Worm (Caenorhabditis elegans) whole organism, L1 larva: ENCODE measurements around the gene wbp-11.

Source experiments
- C34B4.2 ChIP-seq: sonication (generic microtip); optimal IDR thresholded peaks from 2 replicates; lab custom pipeline; 2017; ENCODE audit warnings: mild to moderate bottlenecking, missing genetic modification characterization, missing compliant biosample characterization
- F16B12.6 ChIP-seq: fragments of 150-350 bp; optimal IDR thresholded peaks from 2 replicates; lab custom pipeline; 2014; ENCODE audit warnings: missing biosample characterization, missing genetic modification characterization
- aly-2 ChIP-seq: fragments of 150-350 bp; optimal IDR thresholded peaks from 2 replicates; lab custom pipeline; 2014; ENCODE audit warnings: missing biosample characterization, missing genetic modification characterization
- blmp-1 ChIP-seq: fragments of 150-350 bp; optimal IDR thresholded peaks from 2 replicates; lab custom pipeline; 2014; ENCODE audit warnings: missing biosample characterization, missing genetic modification characterization
- ceh-8 ChIP-seq: fragments of 200-800 bp; sonication (Bioruptor generic); optimal IDR thresholded peaks from 2 replicates; lab custom pipeline; 2018; ENCODE audit warnings: mild to moderate bottlenecking, missing genetic modification characterization, moderate library complexity, missing compliant biosample characterization
- ceh-82 ChIP-seq, 3 experiments: fragments of 150-350 bp in 1 of 3; sonication (generic microtip) in 2 of 3; optimal IDR thresholded peaks; 2 replicates each; lab custom pipeline; 2014 to 2017; ENCODE audit warnings: missing biosample characterization in 3 of 3, missing genetic modification characterization in 3 of 3
- ces-1 ChIP-seq: fragments of 150-350 bp; optimal IDR thresholded peaks from 2 replicates; lab custom pipeline; 2014; ENCODE audit warnings: missing biosample characterization, missing genetic modification reagents, missing genetic modification characterization
- dpl-1 ChIP-seq, 3 experiments: fragments of 150-350 bp in 2 of 3; sonication (generic microtip) in 1 of 3; optimal IDR thresholded peaks; 2 replicates each; lab custom pipeline; 2014 to 2017; ENCODE audit warnings: missing biosample characterization in 3 of 3, missing genetic modification characterization in 3 of 3, missing genetic modification reagents in 3 of 3
- egl-27 ChIP-seq, 2 experiments: fragments of 150-350 bp in 1 of 2; sonication (generic microtip); optimal IDR thresholded peaks; 3 replicates each; lab custom pipeline; 2017 to 2018; ENCODE audit warnings: missing biosample characterization in 2 of 2, missing genetic modification characterization in 2 of 2, missing genetic modification reagents in 2 of 2
- elt-3 ChIP-seq, 6 experiments: fragments of 150-350 bp in 1 of 6; sonication (generic microtip); optimal IDR thresholded peaks; 2 replicates each; lab custom pipeline; 2017 to 2018; ENCODE audit warnings: missing biosample characterization in 6 of 6, missing genetic modification characterization in 6 of 6, inconsistent platforms in 1 of 6
- ets-5 ChIP-seq: fragments of 200-800 bp; sonication (Bioruptor generic); IDR thresholded peaks from 2 replicates; pipeline ENCODE4 v1.3.6; 2022; ENCODE audit warnings: missing genetic modification characterization, missing compliant biosample characterization
- fkh-4 ChIP-seq: sonication (generic microtip); optimal IDR thresholded peaks from 2 replicates; lab custom pipeline; 2016; ENCODE audit warnings: missing compliant biosample characterization, missing genetic modification characterization, borderline replicate concordance
- fos-1 ChIP-seq: fragments of 150-350 bp; optimal IDR thresholded peaks from 2 replicates; lab custom pipeline; 2014; ENCODE audit warnings: missing biosample characterization, missing genetic modification characterization
- grh-1 ChIP-seq: fragments of 200-800 bp; sonication (Bioruptor generic); IDR thresholded peaks from 2 replicates; pipeline ENCODE4 v1.3.6; 2022; ENCODE audit warnings: missing genetic modification reagents, missing genetic modification characterization, missing compliant biosample characterization
- hlh-17 ChIP-seq: fragments of 200-800 bp; sonication (Bioruptor generic); optimal IDR thresholded peaks from 2 replicates; lab custom pipeline; 2018; ENCODE audit warnings: missing genetic modification characterization, mild to moderate bottlenecking, missing compliant biosample characterization, moderate library complexity, borderline replicate concordance
- hlh-4 ChIP-seq: sonication (generic microtip); optimal IDR thresholded peaks from 2 replicates; lab custom pipeline; 2016; ENCODE audit warnings: mild to moderate bottlenecking, missing genetic modification characterization, missing compliant biosample characterization
- isw-1 ChIP-seq: fragments of 200-800 bp; sonication (Bioruptor generic); IDR thresholded peaks from 2 replicates; pipeline ENCODE4 v1.3.6; 2022; ENCODE audit warnings: missing genetic modification characterization, missing compliant biosample characterization
- lin-13 ChIP-seq: fragments of 150-350 bp; optimal IDR thresholded peaks from 2 replicates; lab custom pipeline; 2014; ENCODE audit warnings: missing biosample characterization, missing genetic modification reagents, missing genetic modification characterization
- lin-15B ChIP-seq: fragments of 150-350 bp; sonication (generic microtip); optimal IDR thresholded peaks from 3 replicates; lab custom pipeline; 2014; ENCODE audit warnings: missing biosample characterization, missing genetic modification characterization
- lin-35 ChIP-seq, 2 experiments: fragments of 150-350 bp; optimal IDR thresholded peaks; 2 replicates each; lab custom pipeline; 2014; ENCODE audit warnings: missing biosample characterization in 2 of 2, missing genetic modification characterization in 2 of 2, missing genetic modification reagents in 2 of 2
- lir-3 ChIP-seq: sonication (generic microtip); optimal IDR thresholded peaks from 2 replicates; lab custom pipeline; 2016; ENCODE audit warnings: mild to moderate bottlenecking, missing genetic modification characterization, moderate library complexity, missing compliant biosample characterization; ENCODE audit not compliant: poor library complexity
- lsy-2 ChIP-seq, 2 experiments: fragments of 150-350 bp; optimal IDR thresholded peaks; 2 replicates each; lab custom pipeline; 2014; ENCODE audit warnings: missing biosample characterization in 2 of 2, missing genetic modification characterization in 2 of 2
- mab-9 ChIP-seq: fragments of 200-800 bp; sonication (Bioruptor generic); IDR thresholded peaks from 2 replicates; pipeline ENCODE4 v1.3.6; 2022; ENCODE audit warnings: missing genetic modification reagents, missing genetic modification characterization, missing compliant biosample characterization
- mdl-1 ChIP-seq, 2 experiments: fragments of 150-350 bp; optimal IDR thresholded peaks; 2 replicates each; lab custom pipeline; 2014 to 2017; ENCODE audit warnings: missing biosample characterization in 2 of 2, missing genetic modification characterization in 2 of 2, inconsistent platforms in 1 of 2
- mep-1 ChIP-seq: fragments of 150-350 bp; optimal IDR thresholded peaks from 2 replicates; lab custom pipeline; 2014; ENCODE audit warnings: missing biosample characterization, missing genetic modification characterization
- nhr-19 ChIP-seq: fragments of 200-800 bp; sonication (Bioruptor generic); conservative IDR thresholded peaks from 2 replicates; pipeline ENCODE4 v1.3.6; 2022; ENCODE audit warnings: missing genetic modification characterization, missing compliant biosample characterization
- nhr-20 ChIP-seq: sonication (generic microtip); optimal IDR thresholded peaks from 2 replicates; lab custom pipeline; 2016; ENCODE audit warnings: mild to moderate bottlenecking, missing genetic modification characterization, missing compliant biosample characterization
- nhr-237 ChIP-seq: fragments of 150-350 bp; optimal IDR thresholded peaks from 2 replicates; lab custom pipeline; 2014; ENCODE audit warnings: missing biosample characterization, missing genetic modification characterization
- nhr-47 ChIP-seq: sonication (generic microtip); optimal IDR thresholded peaks from 2 replicates; lab custom pipeline; 2016; ENCODE audit warnings: mild to moderate bottlenecking, missing genetic modification characterization, moderate library complexity, missing compliant biosample characterization
- nhr-71 ChIP-seq: sonication (generic microtip); optimal IDR thresholded peaks from 2 replicates; lab custom pipeline; 2016; ENCODE audit warnings: mild to moderate bottlenecking, missing genetic modification characterization, moderate library complexity, missing compliant biosample characterization
- nhr-77 ChIP-seq: fragments of 150-350 bp; optimal IDR thresholded peaks from 2 replicates; lab custom pipeline; 2014; ENCODE audit warnings: missing biosample characterization, missing genetic modification characterization
- nhr-84 ChIP-seq: sonication (generic microtip); optimal IDR thresholded peaks from 2 replicates; lab custom pipeline; 2017; ENCODE audit warnings: missing biosample characterization, missing genetic modification characterization
- nhr-90 ChIP-seq: sonication (generic microtip); optimal IDR thresholded peaks from 2 replicates; lab custom pipeline; 2016; ENCODE audit warnings: mild to moderate bottlenecking, missing genetic modification characterization, missing compliant biosample characterization; ENCODE audit not compliant: poor library complexity
- pag-3 ChIP-seq: sonication (generic microtip); optimal IDR thresholded peaks from 2 replicates; lab custom pipeline; 2017; ENCODE audit warnings: missing genetic modification characterization, mild to moderate bottlenecking, missing compliant biosample characterization, antibody characterized with exemption, borderline replicate concordance; ENCODE audit not compliant: insufficient read depth
- pax-3 ChIP-seq: fragments of 200-800 bp; sonication (Bioruptor generic); optimal IDR thresholded peaks from 2 replicates; lab custom pipeline; 2018; ENCODE audit warnings: mild to moderate bottlenecking, missing genetic modification characterization, moderate library complexity, missing compliant biosample characterization
- rnt-1 ChIP-seq: sonication (generic microtip); optimal IDR thresholded peaks from 2 replicates; lab custom pipeline; 2016; ENCODE audit warnings: mild to moderate bottlenecking, missing genetic modification characterization, moderate library complexity, missing compliant biosample characterization
- skn-1 ChIP-seq: fragments of 150-350 bp; optimal IDR thresholded peaks from 2 replicates; lab custom pipeline; 2014; ENCODE audit warnings: missing biosample characterization, missing genetic modification characterization
- snpc-4 ChIP-seq: fragments of 150-350 bp; optimal IDR thresholded peaks from 2 replicates; lab custom pipeline; 2014; ENCODE audit warnings: missing biosample characterization, missing genetic modification characterization
- snu-23 ChIP-seq: sonication (generic microtip); optimal IDR thresholded peaks from 2 replicates; lab custom pipeline; 2016; ENCODE audit warnings: missing genetic modification characterization, missing compliant biosample characterization
- swsn-7 ChIP-seq: sonication (generic microtip); optimal IDR thresholded peaks from 2 replicates; lab custom pipeline; 2016; ENCODE audit warnings: missing genetic modification characterization, missing compliant biosample characterization
- tbx-2 ChIP-seq: sonication (generic microtip); optimal IDR thresholded peaks from 2 replicates; lab custom pipeline; 2016; ENCODE audit warnings: missing genetic modification characterization, missing compliant biosample characterization
- tlp-1 ChIP-seq: fragments of 150-350 bp; optimal IDR thresholded peaks from 2 replicates; lab custom pipeline; 2014; ENCODE audit warnings: missing biosample characterization, missing genetic modification characterization
- unc-130 ChIP-seq: fragments of 150-350 bp; optimal IDR thresholded peaks from 2 replicates; lab custom pipeline; 2017; ENCODE audit warnings: missing biosample characterization, missing genetic modification characterization, inconsistent platforms
- unc-62 ChIP-seq: fragments of 150-350 bp; optimal IDR thresholded peaks from 2 replicates; lab custom pipeline; 2014; ENCODE audit warnings: missing biosample characterization, missing genetic modification reagents, missing genetic modification characterization
- unc-86 ChIP-seq: sonication (generic microtip); optimal IDR thresholded peaks from 2 replicates; lab custom pipeline; 2016; ENCODE audit warnings: missing genetic modification characterization, missing compliant biosample characterization
- unc-98 ChIP-seq: fragments of 200-800 bp; sonication (Bioruptor generic); IDR thresholded peaks from 2 replicates; pipeline ENCODE4 v1.3.6; 2022; ENCODE audit warnings: missing genetic modification characterization, missing compliant biosample characterization
- vab-15 ChIP-seq: sonication (generic microtip); optimal IDR thresholded peaks from 2 replicates; lab custom pipeline; 2017; ENCODE audit warnings: missing genotype, mild to moderate bottlenecking, missing genetic modification characterization, missing compliant biosample characterization
- zag-1 ChIP-seq: fragments of 150-350 bp; optimal IDR thresholded peaks from 2 replicates; lab custom pipeline; 2014; ENCODE audit warnings: missing biosample characterization, missing genetic modification characterization
- zip-4 ChIP-seq: fragments of 200-800 bp; sonication (Bioruptor generic); optimal IDR thresholded peaks from 2 replicates; lab custom pipeline; 2018; ENCODE audit warnings: mild to moderate bottlenecking, missing genetic modification characterization, moderate library complexity, missing compliant biosample characterization
- ztf-4 ChIP-seq: fragments of 150-350 bp; optimal IDR thresholded peaks from 2 replicates; lab custom pipeline; 2014; ENCODE audit warnings: missing biosample characterization, missing genetic modification characterization

wbp-11 gene

ce11 chrII:10199906-10200305 is 27.2 kb downstream of the wbp-11 start, which contains the start of gene R05H5.4:
Gene R05H5.4 (minus strand): TSS chrII:10200006.
- TF ChIP-seq swsn-7 (tag; lab: Kevin White, UChicago) (no peak), lsy-2 (tag; optimal IDR thresholded peaks at IDR 0.05; lab: Kevin White, UChicago) (no peak), C34B4.2 (tag; lab: Kevin White, UChicago) (no peak), unc-62 (GFP tag; lab: Kevin White, UChicago) (no peak), dpl-1 (GFP tag; optimal IDR thresholded peaks at IDR 0.05; lab: Kevin White, UChicago) (no peak), ceh-8 (GFP tag; lab: Kevin White, UChicago) (no peak), nhr-20 (tag; lab: Kevin White, UChicago) (no peak), nhr-77 (no peak), isw-1 (GFP tag; lab: Robert Waterston, UW) (no peak), hlh-17 (no peak), skn-1 (tag; lab: Kevin White, UChicago) (no peak), pax-3 (tag; lab: Kevin White, UChicago) (no peak), blmp-1 (tag; lab: Kevin White, UChicago) (no peak), unc-86 (no peak), snu-23 (GFP tag; lab: Kevin White, UChicago) (no peak)

ce11 chrII:10200759-10201158 is 28.0 kb downstream of the wbp-11 start, which contains the start of gene arv-1:
Gene arv-1 (minus strand): TSS chrII:10200823.
- TF ChIP-seq grh-1, result no peak; the same call in 1 of the 2 replicates
- no peak for TF ChIP-seq nhr-237 (tag; lab: Kevin White, UChicago)
- peak; percentile 46 to 66 (median 50) for TF ChIP-seq ceh-82 (tag; optimal IDR thresholded peaks at IDR 0.05; lab: Kevin White, UChicago)
- no peak; the same call in 1 of the 2 replicates for TF ChIP-seq unc-98 (GFP tag; lab: Robert Waterston, UW)
- TF ChIP-seq hlh-4 (tag; lab: Kevin White, UChicago), result no peak
- no peak for TF ChIP-seq aly-2 (tag; lab: Kevin White, UChicago)
- peak in 1 of 6 experiments; percentile 51 for TF ChIP-seq elt-3 (tag; optimal IDR thresholded peaks at IDR 0.05; lab: Kevin White, UChicago)
- TF ChIP-seq nhr-84 (tag; lab: Kevin White, UChicago), result no peak
- TF ChIP-seq nhr-77, result no peak
- TF ChIP-seq mab-9, result no peak
- no peak for TF ChIP-seq zag-1 (tag; lab: Kevin White, UChicago)
- peak; percentile 89 for TF ChIP-seq lir-3 (tag; lab: Kevin White, UChicago)
- TF ChIP-seq unc-86, result peak; percentile 42
- peak; percentile 79 for TF ChIP-seq fkh-4 (tag; lab: Kevin White, UChicago)
- TF ChIP-seq nhr-90, result peak; percentile 81
- no peak for TF ChIP-seq snpc-4 (tag; lab: Kevin White, UChicago)
- peak; percentile 51 to 72 (median 70) for TF ChIP-seq dpl-1 (GFP tag; optimal IDR thresholded peaks at IDR 0.05; lab: Kevin White, UChicago)
- peak; percentile 63 for TF ChIP-seq mep-1
- TF ChIP-seq zip-4, result no peak
- TF ChIP-seq unc-130 (tag; lab: Kevin White, UChicago), result peak; percentile 66
- TF ChIP-seq fos-1, result no peak
- no peak for TF ChIP-seq vab-15 (tag; lab: Kevin White, UChicago)
- no peak for TF ChIP-seq unc-62 (GFP tag; lab: Kevin White, UChicago)
- peak; percentile 75 for TF ChIP-seq tbx-2 (tag; lab: Kevin White, UChicago)
- TF ChIP-seq lin-13 (GFP tag; lab: Kevin White, UChicago), result no peak
- TF ChIP-seq ztf-4, result no peak
- TF ChIP-seq F16B12.6 (tag; lab: Kevin White, UChicago), result peak; percentile 31
- peak; percentile 43 to 72 for TF ChIP-seq lin-35 (GFP tag; optimal IDR thresholded peaks at IDR 0.05; lab: Kevin White, UChicago)
- no peak for TF ChIP-seq tlp-1 (tag; lab: Kevin White, UChicago)
- no peak for TF ChIP-seq mdl-1 (tag; optimal IDR thresholded peaks at IDR 0.05; lab: Kevin White, UChicago)
- TF ChIP-seq lin-15B, result peak; percentile 49
- peak; percentile 75 for TF ChIP-seq nhr-47 (tag; lab: Kevin White, UChicago)
- peak; percentile 79 for TF ChIP-seq nhr-71 (tag; lab: Kevin White, UChicago)
- TF ChIP-seq rnt-1, result peak; percentile 92
- TF ChIP-seq ets-5, result no peak
- no peak for TF ChIP-seq pag-3
- TF ChIP-seq egl-27 (tag; optimal IDR thresholded peaks at IDR 0.05; lab: Kevin White, UChicago), result no peak
- TF ChIP-seq hlh-17, result no peak
- no peak for TF ChIP-seq ces-1 (GFP tag; lab: Kevin White, UChicago)
- TF ChIP-seq nhr-19 (GFP tag; lab: Robert Waterston, UW), result peak; percentile 63
